Worm (Caenorhabditis elegans) whole organism, midembryonic: Measurements from ENCODE around the gene nstp-8.

Experiments
- T22C8.4 ChIP-seq: fragments of 200-800 bp; sonication (Bioruptor generic); IDR thresholded peaks from 2 replicates; pipeline ENCODE4 v1.3.6; 2022; ENCODE audit warnings: missing genetic modification characterization, missing compliant biosample characterization
- cog-1 ChIP-seq: sonication (generic microtip); optimal IDR thresholded peaks from 2 replicates; lab custom pipeline; 2016; ENCODE audit warnings: missing genetic modification characterization, missing compliant biosample characterization
- flt-1 ChIP-seq: fragments of 200-800 bp; sonication (Bioruptor generic); IDR thresholded peaks from 2 replicates; pipeline ENCODE4 v1.3.6; 2022; ENCODE audit warnings: missing genetic modification characterization, missing compliant biosample characterization
- klf-2 ChIP-seq: fragments of 200-800 bp; sonication (Bioruptor generic); conservative IDR thresholded peaks from 2 replicates; pipeline ENCODE4 v1.3.6; 2022; ENCODE audit warnings: missing genetic modification reagents, missing genetic modification characterization, missing compliant biosample characterization
- med-1 ChIP-seq: sonication (generic microtip); optimal IDR thresholded peaks from 2 replicates; lab custom pipeline; 2017; ENCODE audit warnings: missing genetic modification characterization, mild to moderate bottlenecking, missing compliant biosample characterization, antibody characterized with exemption, missing genetic modification reagents; ENCODE audit not compliant: insufficient read depth
- ref-1 ChIP-seq: fragments of 200-800 bp; sonication (Bioruptor generic); conservative IDR thresholded peaks from 2 replicates; pipeline ENCODE4 v1.3.6; 2022; ENCODE audit warnings: missing genetic modification reagents, missing genetic modification characterization, missing compliant biosample characterization
- tab-1 ChIP-seq: fragments of 200-800 bp; sonication (Bioruptor generic); IDR thresholded peaks from 2 replicates; pipeline ENCODE4 v1.3.6; 2022; ENCODE audit warnings: missing genetic modification characterization, missing compliant biosample characterization
- ztf-23 ChIP-seq: fragments of 200-800 bp; sonication (Bioruptor generic); IDR thresholded peaks from 2 replicates; pipeline ENCODE4 v1.3.6; 2022; ENCODE audit warnings: missing genetic modification reagents, missing genetic modification characterization, missing compliant biosample characterization
- ztf-29 ChIP-seq: fragments of 200-800 bp; sonication (Bioruptor generic); IDR thresholded peaks from 2 replicates; pipeline ENCODE4 v1.3.6; 2022; ENCODE audit warnings: missing genetic modification reagents, missing genetic modification characterization, missing compliant biosample characterization

Gene nstp-8

DNA sequence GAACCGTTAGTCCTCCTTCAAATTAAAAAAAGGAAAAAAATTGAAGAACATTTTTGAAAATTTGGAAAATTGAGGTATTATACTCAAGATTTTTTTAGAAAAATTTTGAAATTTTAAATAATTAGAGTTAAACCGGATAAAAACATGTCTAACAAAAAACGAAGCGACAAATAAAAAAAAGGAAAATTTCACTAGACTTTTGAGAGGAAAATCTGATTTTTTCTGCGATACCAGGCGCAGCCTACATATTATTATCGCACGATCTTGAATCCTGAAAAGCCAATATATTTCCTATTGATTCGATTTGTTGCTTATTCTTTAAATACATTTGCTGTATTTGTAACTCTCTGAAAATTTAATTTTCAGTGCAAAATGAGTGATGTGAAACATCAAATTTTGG is at the start of gene nstp-8:
Gene nstp-8 (plus strand): TSS at position 301 of the 400 bp plus-strand sequence.
- no peak for TF ChIP-seq flt-1 (GFP tag; lab: Robert Waterston, UW)
- no peak for TF ChIP-seq klf-2
- TF ChIP-seq ztf-23 (GFP tag; lab: Robert Waterston, UW): no peak
- no peak for TF ChIP-seq tab-1 (GFP tag; lab: Robert Waterston, UW)
- TF ChIP-seq cog-1 (tag; lab: Kevin White, UChicago): no peak
- no peak for TF ChIP-seq ref-1 (GFP tag; lab: Robert Waterston, UW)
- TF ChIP-seq ztf-29 (GFP tag; lab: Robert Waterston, UW): no peak
- TF ChIP-seq med-1 (GFP tag; lab: Kevin White, UChicago): no peak
- TF ChIP-seq T22C8.4 (GFP tag; lab: Robert Waterston, UW): no peak

DNA sequence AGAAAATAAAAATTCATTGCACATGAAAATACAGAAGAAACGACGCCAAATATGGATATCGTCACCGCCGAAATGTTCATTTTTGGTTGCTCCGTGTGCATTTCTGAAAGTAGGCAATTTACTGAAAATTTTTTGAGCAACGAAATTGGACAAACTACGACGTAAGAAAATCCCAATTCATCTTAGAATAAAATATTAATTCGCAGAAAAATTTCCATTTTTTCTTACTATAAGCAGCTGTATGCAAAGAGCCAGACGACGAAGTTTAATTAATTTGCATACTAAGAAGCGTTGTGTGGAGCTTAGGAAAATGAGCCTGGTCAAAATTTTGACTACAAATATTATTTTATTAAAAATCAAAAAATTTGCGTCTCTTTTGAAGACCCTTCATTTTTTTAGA is 48.8 kb upstream of the nstp-8 start, which contains the start of gene srbc-19:
Gene srbc-19 (minus strand): TSS at position 101 of the 400 bp plus-strand sequence.
- TF ChIP-seq T22C8.4 (GFP tag; lab: Robert Waterston, UW) (no peak), ref-1 (GFP tag; lab: Robert Waterston, UW) (no peak)

DNA sequence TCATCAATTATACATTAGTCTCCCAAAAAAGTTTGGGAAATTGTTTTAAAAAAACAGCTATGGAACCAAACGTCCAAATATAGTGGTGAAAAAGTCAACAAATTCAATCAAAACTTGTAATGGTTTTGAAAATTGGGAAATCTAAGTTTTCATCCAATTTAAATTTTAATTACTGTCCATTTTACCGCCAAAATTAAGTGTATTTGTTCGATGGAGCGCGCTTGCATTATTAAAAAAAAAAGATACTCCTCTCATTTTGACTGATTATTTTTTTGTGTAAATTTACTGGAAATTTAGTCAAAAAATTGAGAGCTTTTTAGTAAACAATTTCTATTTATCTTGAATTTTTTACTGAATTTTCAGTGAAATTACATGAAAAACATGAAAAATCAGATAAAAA is 41.0 kb upstream of the nstp-8 start:
- TF ChIP-seq ref-1 (GFP tag; lab: Robert Waterston, UW) (no peak), flt-1 (GFP tag; lab: Robert Waterston, UW) (no peak), med-1 (GFP tag; lab: Kevin White, UChicago) (no peak), ztf-29 (GFP tag; lab: Robert Waterston, UW) (no peak), T22C8.4 (GFP tag; lab: Robert Waterston, UW) (no peak), cog-1 (tag; lab: Kevin White, UChicago) (no peak), klf-2 (no peak), tab-1 (GFP tag; lab: Robert Waterston, UW) (no peak), ztf-23 (GFP tag; lab: Robert Waterston, UW) (no peak)

ce11 chrV:2175242-2175641 is 40.2 kb upstream of the nstp-8 start, which contains the start of gene C45H4.18:
C45H4.18 (plus strand) TSS chrV:2175542.
- no peak for TF ChIP-seq ref-1 (GFP tag; lab: Robert Waterston, UW)
- TF ChIP-seq flt-1 (GFP tag; lab: Robert Waterston, UW): no peak
- TF ChIP-seq T22C8.4 (GFP tag; lab: Robert Waterston, UW): no peak
- TF ChIP-seq ztf-29 (GFP tag; lab: Robert Waterston, UW): no peak

ce11 chrV:2177307-2177764 is 38.1 kb upstream of the nstp-8 start, which contains the start of gene srbc-17:
srbc-17 (plus strand) TSS chrV:2177714.
- TF ChIP-seq ztf-23 (GFP tag; lab: Robert Waterston, UW) (no peak), med-1 (GFP tag; lab: Kevin White, UChicago) (no peak), T22C8.4 (GFP tag; lab: Robert Waterston, UW) (no peak), ztf-29 (GFP tag; lab: Robert Waterston, UW) (no peak)

DNA sequence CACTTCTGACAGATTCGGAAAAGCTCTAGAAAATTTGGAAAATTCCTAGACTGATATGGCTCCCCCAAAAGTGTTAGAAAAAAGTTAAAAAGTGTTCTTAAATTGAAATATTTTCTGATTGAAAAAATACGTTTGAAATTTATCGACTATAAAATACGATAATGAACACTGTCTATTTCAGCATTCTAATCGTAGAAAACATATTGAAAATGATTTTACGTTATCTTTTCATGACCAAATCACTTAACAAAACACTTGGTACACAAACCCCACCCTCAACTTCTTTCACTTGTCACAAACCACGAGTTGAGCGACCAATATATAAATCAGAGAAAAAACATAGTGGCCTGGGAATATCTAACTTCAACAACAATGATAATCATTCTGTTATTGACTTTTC is 36.2 kb upstream of the nstp-8 start, which contains the start of gene cyp-33C1:
Gene cyp-33C1 (plus strand): TSS at position 301 of the 400 bp plus-strand sequence.
- TF ChIP-seq flt-1 (GFP tag; lab: Robert Waterston, UW): no peak
- no peak for TF ChIP-seq ztf-29 (GFP tag; lab: Robert Waterston, UW)
- TF ChIP-seq cog-1 (tag; lab: Kevin White, UChicago): no peak
- TF ChIP-seq ztf-23 (GFP tag; lab: Robert Waterston, UW): no peak
- no peak for TF ChIP-seq klf-2
- no peak for TF ChIP-seq tab-1 (GFP tag; lab: Robert Waterston, UW)
- TF ChIP-seq T22C8.4 (GFP tag; lab: Robert Waterston, UW): no peak

- no peak for TF ChIP-seq ztf-29 (GFP tag; lab: Robert Waterston, UW)
- TF ChIP-seq ztf-23 (GFP tag; lab: Robert Waterston, UW): no peak
- TF ChIP-seq tab-1 (GFP tag; lab: Robert Waterston, UW): no peak
- TF ChIP-seq ref-1 (GFP tag; lab: Robert Waterston, UW): no peak
- no peak for TF ChIP-seq cog-1 (tag; lab: Kevin White, UChicago)
- TF ChIP-seq flt-1 (GFP tag; lab: Robert Waterston, UW): no peak
- no peak for TF ChIP-seq klf-2
- TF ChIP-seq med-1 (GFP tag; lab: Kevin White, UChicago): no peak
- TF ChIP-seq T22C8.4 (GFP tag; lab: Robert Waterston, UW): no peak
Observed at ce11 chrV:2181738-2182137, 33.7 kb upstream of the nstp-8 start, which contains the start of gene srbc-16. srbc-16 (plus strand) TSS chrV:2182038.

DNA sequence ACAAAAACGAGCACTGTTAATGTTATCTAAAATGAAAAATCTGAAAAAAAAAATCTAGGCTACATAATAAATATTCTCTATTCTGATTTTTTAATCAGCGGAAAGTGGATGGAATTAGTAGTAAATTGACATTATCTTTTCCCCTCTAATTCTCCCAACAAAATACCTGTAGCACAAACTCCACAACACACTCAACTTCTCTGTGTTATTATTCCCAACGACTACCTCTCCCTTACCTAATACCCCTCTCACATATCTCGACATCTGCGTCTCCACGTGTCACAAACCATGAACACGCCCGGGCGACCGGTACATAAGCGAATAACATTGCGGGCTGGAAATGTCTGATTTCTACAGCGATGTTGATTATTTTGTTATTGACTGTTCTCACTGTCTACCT is 32.3 kb upstream of the nstp-8 start, which contains the start of gene cyp-33C2:
Gene cyp-33C2 (plus strand): TSS at position 327 of the 400 bp plus-strand sequence.
- TF ChIP-seq klf-2 (no peak), flt-1 (GFP tag; lab: Robert Waterston, UW) (no peak), ztf-29 (GFP tag; lab: Robert Waterston, UW) (no peak), ref-1 (GFP tag; lab: Robert Waterston, UW) (no peak), cog-1 (tag; lab: Kevin White, UChicago) (no peak), tab-1 (GFP tag; lab: Robert Waterston, UW) (no peak), ztf-23 (GFP tag; lab: Robert Waterston, UW) (no peak), med-1 (GFP tag; lab: Kevin White, UChicago) (no peak), T22C8.4 (GFP tag; lab: Robert Waterston, UW) (no peak)

DNA sequence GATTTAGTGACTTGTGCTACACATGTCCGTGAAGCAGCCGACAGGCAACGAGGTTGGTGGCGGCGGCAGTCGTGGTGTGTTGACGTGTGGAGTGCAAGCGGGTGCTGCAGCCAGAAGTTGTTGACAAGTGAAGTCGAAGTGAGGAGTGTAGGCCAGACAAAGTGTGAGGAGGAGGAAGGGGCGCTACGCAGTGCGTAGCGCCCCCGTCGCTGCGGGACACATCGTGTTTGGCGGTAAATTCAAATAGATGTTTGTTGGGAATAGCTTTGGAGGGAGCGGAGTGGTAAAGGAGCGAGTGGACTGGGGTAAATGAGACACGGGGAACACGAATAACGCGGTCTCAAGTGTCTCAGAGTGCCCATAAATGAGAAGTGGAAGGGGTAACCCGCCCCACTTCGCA is 30.0 kb upstream of the nstp-8 start:
- TF ChIP-seq med-1 (GFP tag; lab: Kevin White, UChicago): no peak
- TF ChIP-seq flt-1 (GFP tag; lab: Robert Waterston, UW): no peak
- no peak for TF ChIP-seq klf-2
- no peak for TF ChIP-seq ref-1 (GFP tag; lab: Robert Waterston, UW)
- peak; percentile 98 for TF ChIP-seq ztf-23 (GFP tag; lab: Robert Waterston, UW)
- no peak for TF ChIP-seq T22C8.4 (GFP tag; lab: Robert Waterston, UW)
